Fruit fly (Drosophila melanogaster) whole organism, pupa: ENCODE data around the gene Sh3beta.

Experiments
- CG10348 ChIP-seq: fragments of 200-800 bp; sonication (Bioruptor generic); IDR thresholded peaks from 2 replicates; pipeline ENCODE4 v1.3.6; 2022; ENCODE audit warnings: missing biosample characterization, missing genetic modification characterization
- CG12605 ChIP-seq: fragments of 200-800 bp; sonication (Bioruptor generic); IDR thresholded peaks from 2 replicates; pipeline ENCODE4 v1.3.6; 2022; ENCODE audit warnings: missing biosample characterization, missing genetic modification characterization
- CG13204 ChIP-seq: fragments of 200-800 bp; sonication (Bioruptor generic); optimal IDR thresholded peaks from 2 replicates; lab custom pipeline; 2018; ENCODE audit warnings: missing biosample characterization, mild to moderate bottlenecking, missing genetic modification characterization, moderate library complexity
- CG14655 ChIP-seq: fragments of 200-800 bp; sonication (Bioruptor generic); optimal IDR thresholded peaks from 3 replicates; lab custom pipeline; 2017; ENCODE audit warnings: mild to moderate bottlenecking, missing biosample characterization, missing genetic modification reagents, missing genetic modification characterization
- CG15710 ChIP-seq: fragments of 200-800 bp; sonication (Bioruptor generic); optimal IDR thresholded peaks from 2 replicates; lab custom pipeline; 2018; ENCODE audit warnings: missing biosample characterization, mild to moderate bottlenecking, missing genetic modification characterization, moderate library complexity
- CG17806 ChIP-seq: fragments of 200-800 bp; sonication (Bioruptor generic); optimal IDR thresholded peaks from 2 replicates; lab custom pipeline; 2018; ENCODE audit warnings: missing biosample characterization, mild to moderate bottlenecking, missing genetic modification characterization, moderate library complexity
- CG32121 ChIP-seq: fragments of 200-800 bp; sonication (Bioruptor generic); IDR thresholded peaks from 2 replicates; pipeline ENCODE4 v1.3.6; 2022; ENCODE audit warnings: missing biosample characterization, missing genetic modification characterization
- CG34367 ChIP-seq: fragments of 200-800 bp; sonication (Bioruptor generic); optimal IDR thresholded peaks from 2 replicates; lab custom pipeline; 2018; ENCODE audit warnings: missing biosample characterization, mild to moderate bottlenecking, missing genetic modification characterization
- CG4496 ChIP-seq: fragments of 200-800 bp; sonication (Bioruptor generic); IDR thresholded peaks from 3 replicates; pipeline ENCODE4 v1.3.6; 2022; ENCODE audit warnings: missing biosample characterization, missing genetic modification characterization
- CG8159 ChIP-seq: fragments of 200-800 bp; sonication (Bioruptor generic); optimal IDR thresholded peaks from 3 replicates; lab custom pipeline; 2018; ENCODE audit warnings: missing biosample characterization, mild to moderate bottlenecking, missing genetic modification characterization, moderate library complexity
- CG8301 ChIP-seq: fragments of 200-800 bp; sonication (Bioruptor generic); optimal IDR thresholded peaks from 2 replicates; lab custom pipeline; 2018; ENCODE audit warnings: missing biosample characterization, mild to moderate bottlenecking, missing genetic modification characterization
- CG9948 ChIP-seq: fragments of 200-800 bp; sonication (Bioruptor generic); optimal IDR thresholded peaks from 2 replicates; lab custom pipeline; 2018; ENCODE audit warnings: missing biosample characterization, mild to moderate bottlenecking, missing genetic modification characterization, moderate library complexity
- D1 ChIP-seq: fragments of 200-800 bp; sonication (Bioruptor generic); optimal IDR thresholded peaks from 2 replicates; lab custom pipeline; 2018; ENCODE audit warnings: missing biosample characterization, mild to moderate bottlenecking, missing genetic modification characterization, moderate library complexity
- EcR ChIP-seq: fragments of 200-800 bp; sonication (Bioruptor generic); optimal IDR thresholded peaks from 3 replicates; lab custom pipeline; 2019; ENCODE audit warnings: missing biosample characterization, missing genetic modification characterization, mild to moderate bottlenecking, moderate library complexity, missing genetic modification reagents
- Ets98B ChIP-seq: fragments of 200-800 bp; sonication (Bioruptor generic); IDR thresholded peaks from 2 replicates; pipeline ENCODE4 v1.3.6; 2022; ENCODE audit warnings: missing biosample characterization, missing genetic modification characterization
- Pif1A ChIP-seq: fragments of 200-800 bp; sonication (Bioruptor generic); optimal IDR thresholded peaks from 3 replicates; lab custom pipeline; 2016; ENCODE audit warnings: missing biosample characterization, missing genetic modification characterization
- Pif1B ChIP-seq: fragments of 200-800 bp; sonication (Bioruptor generic); optimal IDR thresholded peaks from 3 replicates; lab custom pipeline; 2016; ENCODE audit warnings: missing biosample characterization, missing genetic modification characterization
- Snoo ChIP-seq: fragments of 200-800 bp; sonication (Bioruptor generic); optimal IDR thresholded peaks from 3 replicates; lab custom pipeline; 2017; ENCODE audit warnings: missing biosample characterization, mild to moderate bottlenecking, missing genetic modification characterization, inconsistent platforms
- fd96Ca ChIP-seq: fragments of 200-800 bp; sonication (Bioruptor generic); IDR thresholded peaks from 3 replicates; pipeline ENCODE4 v1.3.6; 2022; ENCODE audit warnings: missing biosample characterization, missing genetic modification characterization
- gl ChIP-seq: fragments of 200-800 bp; sonication (Bioruptor generic); optimal IDR thresholded peaks from 2 replicates; lab custom pipeline; 2018; ENCODE audit warnings: missing biosample characterization, mild to moderate bottlenecking, missing genetic modification characterization
- rn ChIP-seq: fragments of 200-800 bp; sonication (Bioruptor generic); IDR thresholded peaks from 2 replicates; pipeline ENCODE4 v1.3.6; 2022; ENCODE audit warnings: missing biosample characterization, missing genetic modification characterization

Gene Sh3beta

DNA sequence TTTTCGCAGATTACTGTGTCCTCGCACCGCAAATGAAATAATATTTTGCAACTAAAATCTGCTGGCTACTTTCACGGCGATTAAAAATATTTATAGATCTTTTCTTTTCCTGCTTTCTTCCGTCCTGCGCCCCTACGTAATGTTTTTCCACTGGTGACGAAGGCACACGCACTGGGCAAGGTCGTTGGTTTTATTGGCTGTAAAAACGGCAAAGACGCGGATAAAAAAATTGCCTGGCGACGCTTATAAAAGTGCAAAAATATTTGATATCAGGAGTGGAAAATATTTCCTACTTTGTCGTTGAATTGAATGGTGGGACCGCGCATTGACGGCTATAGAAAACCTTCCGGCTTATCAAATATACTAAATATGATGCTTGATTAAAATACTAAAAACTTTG, at the start of gene Sh3beta:
Gene Sh3beta (minus strand): TSS at position 327 of the 400 bp plus-strand sequence.
- no peak for TF ChIP-seq Pif1B (GFP tag; lab: Kevin White, UChicago)
- no peak for TF ChIP-seq gl (tag; lab: Kevin White, UChicago)
- TF ChIP-seq CG8301 (tag; lab: Kevin White, UChicago): no peak
- TF ChIP-seq EcR (GFP tag; lab: Kevin White, UChicago): no peak
- no peak for TF ChIP-seq D1
- no peak for TF ChIP-seq CG4496 (GFP tag; lab: Robert Waterston, UW)
- TF ChIP-seq CG8159: no peak
- TF ChIP-seq CG13204: no peak

- TF ChIP-seq Snoo (tag; lab: Kevin White, UChicago) (no peak), CG14655 (GFP tag; lab: Kevin White, UChicago) (no peak), CG9948 (no peak), CG34367 (tag; lab: Kevin White, UChicago) (no peak), Pif1B (GFP tag; lab: Kevin White, UChicago) (no peak), rn (no peak), gl (tag; lab: Kevin White, UChicago) (no peak), CG15710 (tag; lab: Kevin White, UChicago) (no peak), CG17806 (tag; lab: Kevin White, UChicago) (no peak)
Observed at dm6 chr3L:7404081-7404480, 35.0 kb upstream of the Sh3beta start, which contains the start of gene CG8560. TSS of gene CG8560 (minus strand) at chr3L:7404181.

- no peak for TF ChIP-seq CG10348 (GFP tag; lab: Robert Waterston, UW)
- TF ChIP-seq CG12605 (GFP tag; lab: Robert Waterston, UW): no peak
- no peak for TF ChIP-seq CG8301 (tag; lab: Kevin White, UChicago)
- TF ChIP-seq CG13204: no peak
- TF ChIP-seq Pif1A: no peak
- no peak for TF ChIP-seq EcR (GFP tag; lab: Kevin White, UChicago)
Observed at dm6 chr3L:7401972-7402371, 32.9 kb upstream of the Sh3beta start.

- TF ChIP-seq Pif1A (no peak), CG12605 (GFP tag; lab: Robert Waterston, UW) (no peak), rn (no peak), D1 (no peak), CG15710 (tag; lab: Kevin White, UChicago) (no peak), CG9948 (no peak), CG32121 (no peak), Pif1B (GFP tag; lab: Kevin White, UChicago) (no peak), CG8159 (no peak), CG13204 (no peak)
Observed at dm6 chr3L:7399770-7400169, 30.7 kb upstream of the Sh3beta start, which contains the start of gene CG18417. TSS of gene CG18417 (plus strand) at chr3L:7400070.

DNA sequence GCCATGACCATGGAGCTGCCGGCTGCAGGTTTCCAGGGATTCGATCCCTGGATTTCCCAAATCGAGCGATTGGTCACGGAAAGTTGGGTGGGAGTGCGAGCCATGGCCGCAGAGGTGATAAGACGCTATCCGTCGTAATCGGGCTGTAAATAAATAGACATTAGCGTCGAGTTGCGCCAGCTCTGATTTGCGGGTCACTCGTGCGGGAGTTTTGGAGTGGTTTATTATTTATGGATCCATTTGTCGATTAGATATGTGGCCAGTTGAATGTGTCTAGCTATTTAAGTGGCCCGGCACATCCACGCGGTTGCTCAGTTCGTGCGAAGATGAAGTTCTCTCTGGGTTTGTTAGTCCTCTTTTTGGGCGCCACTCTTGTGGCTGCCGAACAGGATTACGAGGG, 28.9 kb upstream of the Sh3beta start, which contains the start of gene CG8562:
Gene CG8562 (plus strand): TSS at position 307 of the 400 bp plus-strand sequence.
- TF ChIP-seq Snoo (tag; lab: Kevin White, UChicago) (no peak), CG14655 (GFP tag; lab: Kevin White, UChicago) (no peak), rn (no peak), CG17806 (tag; lab: Kevin White, UChicago) (no peak), CG10348 (GFP tag; lab: Robert Waterston, UW) (no peak), Pif1A (no peak), Pif1B (GFP tag; lab: Kevin White, UChicago) (no peak)

DNA sequence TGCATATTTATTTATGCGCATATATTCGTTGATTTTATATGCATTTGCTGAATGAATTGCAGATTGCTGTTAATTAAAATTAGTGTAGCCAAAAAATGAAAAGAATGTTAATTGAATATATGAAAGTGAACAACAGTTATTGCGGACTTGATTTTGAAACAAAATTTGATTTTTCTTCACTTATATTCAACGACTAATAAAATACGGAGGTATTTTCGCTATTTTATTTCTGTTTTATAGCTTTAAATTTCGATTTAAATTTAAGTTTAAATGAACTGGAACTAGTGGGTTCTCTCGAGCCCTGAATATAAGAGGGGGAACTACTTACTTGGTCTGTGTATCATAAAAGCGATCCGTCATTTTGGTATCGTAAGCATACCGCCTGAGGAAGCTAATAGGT, 27.0 kb upstream of the Sh3beta start, which contains the start of gene CG32379:
Gene CG32379 (plus strand): TSS at position 301 of the 400 bp plus-strand sequence.
- TF ChIP-seq CG32121 (no peak), gl (tag; lab: Kevin White, UChicago) (no peak), CG14655 (GFP tag; lab: Kevin White, UChicago) (no peak), CG13204 (no peak), EcR (GFP tag; lab: Kevin White, UChicago) (no peak), CG15710 (tag; lab: Kevin White, UChicago) (no peak), CG17806 (tag; lab: Kevin White, UChicago) (no peak), Ets98B (GFP tag; lab: Robert Waterston, UW) (no peak), D1 (no peak), CG9948 (no peak), Pif1A (no peak), Snoo (tag; lab: Kevin White, UChicago) (no peak), CG12605 (GFP tag; lab: Robert Waterston, UW) (no peak), CG8301 (tag; lab: Kevin White, UChicago) (no peak), CG10348 (GFP tag; lab: Robert Waterston, UW) (no peak), CG8159 (no peak), CG34367 (tag; lab: Kevin White, UChicago) (no peak), rn (no peak), fd96Ca (GFP tag; lab: Robert Waterston, UW) (no peak), Pif1B (GFP tag; lab: Kevin White, UChicago) (no peak)

DNA sequence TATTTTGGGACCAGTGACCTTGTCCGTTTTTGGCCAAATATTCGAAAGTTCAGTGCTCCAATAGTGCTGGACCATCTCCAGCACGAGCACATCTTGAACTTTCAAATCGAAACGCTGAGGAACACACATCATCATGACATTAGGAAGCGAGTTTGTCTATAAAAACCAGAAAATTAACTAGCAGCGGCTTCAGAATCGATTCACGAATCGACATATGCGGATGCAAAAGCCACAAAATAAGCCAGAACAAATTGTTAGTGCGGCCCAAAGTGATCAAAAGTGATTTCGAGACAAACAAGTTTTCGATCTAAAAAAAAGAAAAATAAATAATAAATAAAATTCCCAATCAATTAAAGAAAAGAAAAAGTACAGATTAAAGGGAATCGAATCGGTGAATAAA, 21.4 kb upstream of the Sh3beta start, which contains the start of gene CG8563:
Gene CG8563 (plus strand): TSS at position 301 of the 400 bp plus-strand sequence.
- no peak for TF ChIP-seq CG9948
- no peak for TF ChIP-seq CG32121
- no peak for TF ChIP-seq CG34367 (tag; lab: Kevin White, UChicago)
- TF ChIP-seq CG15710 (tag; lab: Kevin White, UChicago): no peak
- no peak for TF ChIP-seq Ets98B (GFP tag; lab: Robert Waterston, UW)
- TF ChIP-seq Pif1B (GFP tag; lab: Kevin White, UChicago): no peak
- TF ChIP-seq rn: no peak
- no peak for TF ChIP-seq CG10348 (GFP tag; lab: Robert Waterston, UW)
